Worm (Caenorhabditis elegans) whole organism, late embryonic: Measurements from ENCODE around the gene gap-1.

Experiments used
- ama-1 ChIP-seq: fragments of 150-350 bp; optimal IDR thresholded peaks from 2 replicates; lab custom pipeline; 2014
- ceh-14 ChIP-seq: sonication (generic microtip); optimal IDR thresholded peaks from 2 replicates; lab custom pipeline; 2016; ENCODE audit warnings: missing genotype, missing genetic modification characterization, missing compliant biosample characterization
- che-1 ChIP-seq: sonication (generic microtip); optimal IDR thresholded peaks from 2 replicates; lab custom pipeline; 2016; ENCODE audit warnings: mild to moderate bottlenecking, missing genetic modification characterization, missing compliant biosample characterization
- dve-1 ChIP-seq: sonication (generic microtip); optimal IDR thresholded peaks from 2 replicates; lab custom pipeline; 2017; ENCODE audit warnings: antibody characterized with exemption, mild to moderate bottlenecking, missing genetic modification characterization, missing compliant biosample characterization
- elt-2 ChIP-seq: sonication (generic microtip); optimal IDR thresholded peaks from 2 replicates; lab custom pipeline; 2016; ENCODE audit warnings: missing genetic modification reagents, missing genetic modification characterization, missing compliant biosample characterization
- ets-4 ChIP-seq: sonication (generic microtip); optimal IDR thresholded peaks from 2 replicates; lab custom pipeline; 2016; ENCODE audit warnings: missing genetic modification characterization, missing compliant biosample characterization
- hlh-30 ChIP-seq: sonication (generic microtip); optimal IDR thresholded peaks from 2 replicates; lab custom pipeline; 2017; ENCODE audit warnings: antibody characterized with exemption, missing genetic modification characterization, missing compliant biosample characterization; ENCODE audit not compliant: insufficient read depth
- nfya-1 ChIP-seq: sonication (generic microtip); optimal IDR thresholded peaks from 2 replicates; lab custom pipeline; 2017; ENCODE audit warnings: missing genetic modification characterization, mild to moderate bottlenecking, missing compliant biosample characterization, antibody characterized with exemption, moderate library complexity
- nhr-11 ChIP-seq: fragments of 150-350 bp; optimal IDR thresholded peaks from 2 replicates; lab custom pipeline; 2014; ENCODE audit warnings: missing biosample characterization, missing genetic modification characterization
- pha-4 ChIP-seq: fragments of 150-350 bp; optimal IDR thresholded peaks from 2 replicates; lab custom pipeline; 2018; ENCODE audit warnings: missing biosample characterization, missing genetic modification reagents, missing genetic modification characterization
- sdc-2 ChIP-seq: sonication (generic microtip); optimal IDR thresholded peaks from 2 replicates; lab custom pipeline; 2016; ENCODE audit warnings: missing genotype, missing genetic modification characterization, missing compliant biosample characterization
- tbx-2 ChIP-seq: sonication (generic microtip); optimal IDR thresholded peaks from 2 replicates; lab custom pipeline; 2016; ENCODE audit warnings: missing genetic modification characterization, missing compliant biosample characterization
- unc-42 ChIP-seq: sonication (generic microtip); optimal IDR thresholded peaks from 2 replicates; lab custom pipeline; 2016; ENCODE audit warnings: missing genotype, missing genetic modification characterization, missing compliant biosample characterization
- unc-86 ChIP-seq: sonication (generic microtip); optimal IDR thresholded peaks from 2 replicates; lab custom pipeline; 2016; ENCODE audit warnings: missing genetic modification characterization, missing compliant biosample characterization

DNA sequence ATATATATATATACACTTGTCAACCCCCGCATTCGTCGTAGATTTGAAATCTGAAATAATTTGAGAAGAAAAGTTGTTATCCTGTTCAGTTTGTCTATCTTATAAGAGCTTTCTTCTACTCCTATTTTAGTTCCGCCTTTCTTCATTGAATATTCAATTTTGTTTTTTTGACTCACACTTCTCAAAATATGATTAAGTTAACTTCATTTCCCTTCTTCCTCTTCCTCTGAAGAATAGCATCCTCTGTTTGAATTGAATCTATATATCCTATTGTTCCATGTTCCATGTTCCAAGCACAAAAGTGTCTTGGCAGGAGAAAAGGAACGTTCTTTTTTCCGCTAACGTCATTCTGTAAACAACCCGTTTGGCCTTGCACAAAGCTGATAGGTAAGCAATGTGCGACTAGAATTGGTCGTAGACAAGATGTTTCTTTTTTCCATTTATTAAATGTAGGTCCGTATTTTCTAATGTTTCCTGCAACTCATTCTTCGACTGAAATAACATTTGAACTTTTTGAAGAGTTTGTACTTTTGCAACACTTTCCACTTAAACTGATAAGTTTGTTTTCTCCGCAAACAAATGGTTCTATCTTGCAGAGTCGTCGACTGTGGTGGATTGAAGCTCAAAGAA lies at the start of gene gap-1:
- TF ChIP-seq ets-4 (tag; lab: Kevin White, UChicago) (no peak), tbx-2 (no peak), ama-1 (lab: Kevin White, UChicago) (no peak), ceh-14 (tag; lab: Kevin White, UChicago) (no peak), dve-1 (tag; lab: Kevin White, UChicago) (no peak), elt-2 (tag; lab: Kevin White, UChicago) (no peak), che-1 (tag; lab: Kevin White, UChicago) (no peak), sdc-2 (no peak), nfya-1 (tag; lab: Kevin White, UChicago) (no peak), unc-42 (tag; lab: Kevin White, UChicago) (no peak), nhr-11 (no peak), unc-86 (tag; lab: Kevin White, UChicago) (no peak), pha-4 (tag; lab: Kevin White, UChicago) (no peak), hlh-30 (tag; lab: Kevin White, UChicago) (no peak)
